Fruit fly (Drosophila melanogaster) whole organism, embryonic: Measurements from ENCODE around the gene rb.

Experiments used
- Adf1 ChIP-seq: fragments of 200-800 bp; sonication (Bioruptor generic); IDR thresholded peaks from 2 replicates; pipeline ENCODE4 v1.3.6; 2022; ENCODE audit warnings: missing biosample characterization, missing genetic modification characterization
- Asciz ChIP-seq: fragments of 200-800 bp; sonication (Bioruptor generic); optimal IDR thresholded peaks from 2 replicates; lab custom pipeline; 2017; ENCODE audit warnings: missing biosample characterization, mild to moderate bottlenecking, missing genetic modification characterization, missing genetic modification reagents
- Blimp-1 ChIP-seq: fragments of 200-800 bp; sonication (Bioruptor generic); optimal IDR thresholded peaks from 3 replicates; lab custom pipeline; 2018; ENCODE audit warnings: missing biosample characterization, missing genetic modification characterization, mild to moderate bottlenecking, moderate library complexity, missing genetic modification reagents
- BtbVII ChIP-seq: fragments of 200-800 bp; sonication (Bioruptor generic); optimal IDR thresholded peaks from 3 replicates; lab custom pipeline; 2017; ENCODE audit warnings: missing biosample characterization, mild to moderate bottlenecking, missing genetic modification characterization
- CG10321 ChIP-seq: fragments of 200-800 bp; sonication (Bioruptor generic); IDR thresholded peaks from 2 replicates; pipeline ENCODE4 v1.3.6; 2022; ENCODE audit warnings: missing biosample characterization, missing genetic modification characterization
- CG10979 ChIP-seq: fragments of 200-800 bp; sonication (Bioruptor generic); optimal IDR thresholded peaks from 2 replicates; lab custom pipeline; 2018; ENCODE audit warnings: missing biosample characterization, mild to moderate bottlenecking, missing genetic modification characterization, moderate library complexity
- CG11695 ChIP-seq: fragments of 200-800 bp; sonication (Bioruptor generic); IDR thresholded peaks from 3 replicates; pipeline ENCODE4 v1.3.6; 2022; ENCODE audit warnings: missing biosample characterization, missing genetic modification characterization
- CG12744 ChIP-seq: fragments of 200-800 bp; sonication (Bioruptor generic); optimal IDR thresholded peaks from 2 replicates; lab custom pipeline; 2016; ENCODE audit warnings: missing biosample characterization, missing genetic modification characterization
- CG13424 ChIP-seq: fragments of 200-800 bp; sonication (Bioruptor generic); optimal IDR thresholded peaks from 2 replicates; lab custom pipeline; 2019; ENCODE audit warnings: missing biosample characterization, mild to moderate bottlenecking, missing genetic modification characterization, moderate library complexity
- CG13894 ChIP-seq: fragments of 200-800 bp; sonication (Bioruptor generic); optimal IDR thresholded peaks from 3 replicates; lab custom pipeline; 2018; ENCODE audit warnings: missing biosample characterization, mild to moderate bottlenecking, missing genetic modification characterization, moderate library complexity
- CG14860 ChIP-seq: fragments of 200-800 bp; sonication (Bioruptor generic); IDR thresholded peaks from 3 replicates; pipeline ENCODE4 v1.3.6; 2022; ENCODE audit warnings: missing biosample characterization, missing genetic modification characterization; ENCODE audit not compliant: partially characterized antibody
- CG15269 ChIP-seq: fragments of 200-800 bp; sonication (Bioruptor generic); optimal IDR thresholded peaks from 2 replicates; lab custom pipeline; 2018; ENCODE audit warnings: missing biosample characterization, mild to moderate bottlenecking, missing genetic modification characterization, moderate library complexity
- CG15514 ChIP-seq: fragments of 200-800 bp; sonication (Bioruptor generic); optimal IDR thresholded peaks from 3 replicates; lab custom pipeline; 2017; ENCODE audit warnings: missing biosample characterization, missing genetic modification characterization, mild to moderate bottlenecking, moderate library complexity, missing genetic modification reagents
- CG15696 ChIP-seq: fragments of 200-800 bp; sonication (Bioruptor generic); optimal IDR thresholded peaks from 2 replicates; lab custom pipeline; 2019; ENCODE audit warnings: missing biosample characterization, mild to moderate bottlenecking, missing genetic modification characterization, moderate library complexity
- CG17361 ChIP-seq: fragments of 200-800 bp; sonication (Bioruptor generic); IDR thresholded peaks from 3 replicates; pipeline ENCODE4 v1.3.6; 2022; ENCODE audit warnings: missing biosample characterization, missing genetic modification characterization
- CG17829 ChIP-seq: fragments of 200-800 bp; optimal IDR thresholded peaks from 2 replicates; lab custom pipeline; 2019; ENCODE audit warnings: missing biosample characterization, mild to moderate bottlenecking, missing genetic modification characterization, moderate library complexity
- CG18262 ChIP-seq: fragments of 200-800 bp; optimal IDR thresholded peaks from 3 replicates; lab custom pipeline; 2019; ENCODE audit warnings: missing biosample characterization, mild to moderate bottlenecking, missing genetic modification characterization, moderate library complexity
- CG3838 ChIP-seq: fragments of 200-800 bp; sonication (Bioruptor generic); optimal IDR thresholded peaks from 3 replicates; lab custom pipeline; 2016; ENCODE audit warnings: missing biosample characterization, missing genetic modification characterization
- CG42726 ChIP-seq: fragments of 200-800 bp; sonication (Bioruptor generic); IDR thresholded peaks from 2 replicates; pipeline ENCODE4 v1.3.6; 2022; ENCODE audit warnings: missing biosample characterization, missing genetic modification characterization; ENCODE audit not compliant: partially characterized antibody
- CG6791 ChIP-seq: fragments of 200-800 bp; sonication (Bioruptor generic); IDR thresholded peaks from 3 replicates; pipeline ENCODE4 v1.3.6; 2022; ENCODE audit warnings: missing biosample characterization, missing genetic modification characterization; ENCODE audit not compliant: partially characterized antibody
- CG6813 ChIP-seq: fragments of 200-800 bp; sonication (Bioruptor generic); optimal IDR thresholded peaks from 2 replicates; lab custom pipeline; 2017; ENCODE audit warnings: missing biosample characterization, missing genetic modification characterization, mild to moderate bottlenecking, moderate library complexity, missing genetic modification reagents
- CG8281 ChIP-seq: fragments of 200-800 bp; sonication (Bioruptor generic); optimal IDR thresholded peaks from 2 replicates; lab custom pipeline; 2018; ENCODE audit warnings: missing biosample characterization, mild to moderate bottlenecking, missing genetic modification characterization, moderate library complexity
- CG8765 ChIP-seq: fragments of 200-800 bp; sonication (Bioruptor generic); IDR thresholded peaks from 2 replicates; pipeline ENCODE4 v1.3.6; 2022; ENCODE audit warnings: missing biosample characterization, missing genetic modification characterization
- CHES-1-like ChIP-seq: fragments of 200-800 bp; sonication (Bioruptor generic); optimal IDR thresholded peaks from 2 replicates; lab custom pipeline; 2016; ENCODE audit warnings: missing biosample characterization, missing genetic modification characterization
- CkIIα-i1 ChIP-seq: fragments of 200-800 bp; sonication (Bioruptor generic); IDR thresholded peaks from 2 replicates; pipeline ENCODE4 v1.3.6; 2022; ENCODE audit warnings: missing biosample characterization, missing genetic modification characterization
- CoRest ChIP-seq: fragments of 200-800 bp; sonication (Bioruptor generic); optimal IDR thresholded peaks from 3 replicates; lab custom pipeline; 2018; ENCODE audit warnings: missing biosample characterization, mild to moderate bottlenecking, missing genetic modification characterization, moderate library complexity
- Deaf1 ChIP-seq: fragments of 200-800 bp; optimal IDR thresholded peaks from 3 replicates; lab custom pipeline; 2019; ENCODE audit warnings: missing biosample characterization, mild to moderate bottlenecking, missing genetic modification characterization, moderate library complexity
- E2f1 ChIP-seq: fragments of 200-800 bp; sonication (Bioruptor generic); IDR thresholded peaks from 2 replicates; pipeline ENCODE4 v1.3.6; 2022; ENCODE audit warnings: missing biosample characterization, missing genetic modification characterization
- HLH3B ChIP-seq: fragments of 200-800 bp; sonication (Bioruptor generic); IDR thresholded peaks from 2 replicates; pipeline ENCODE4 v1.3.6; 2022; ENCODE audit warnings: missing biosample characterization, missing genetic modification characterization
- Hmx ChIP-seq: fragments of 200-800 bp; sonication (Bioruptor generic); optimal IDR thresholded peaks from 2 replicates; lab custom pipeline; 2016; ENCODE audit warnings: missing biosample characterization, missing genetic modification characterization
- Hr51 ChIP-seq, 2 experiments: fragments of 200-800 bp; sonication (Bioruptor generic); optimal IDR thresholded peaks; 2 replicates in 1 of 2; 3 replicates in 1 of 2; lab custom pipeline; 2016 to 2018; ENCODE audit warnings: missing biosample characterization in 2 of 2, missing genetic modification characterization in 2 of 2, mild to moderate bottlenecking in 1 of 2, moderate library complexity in 1 of 2
- MTF-1 ChIP-seq: fragments of 200-800 bp; sonication (Bioruptor generic); optimal IDR thresholded peaks from 2 replicates; lab custom pipeline; 2018; ENCODE audit warnings: missing biosample characterization, mild to moderate bottlenecking, missing genetic modification characterization, borderline replicate concordance
- Myb ChIP-seq: fragments of 200-800 bp; sonication (Bioruptor generic); optimal IDR thresholded peaks from 2 replicates; lab custom pipeline; 2016; ENCODE audit warnings: missing biosample characterization, missing genetic modification characterization
- Oli ChIP-seq: fragments of 200-800 bp; sonication (Bioruptor generic); optimal IDR thresholded peaks from 2 replicates; lab custom pipeline; 2018; ENCODE audit warnings: missing biosample characterization, mild to moderate bottlenecking, missing genetic modification characterization, moderate library complexity
- Optix ChIP-seq: fragments of 200-800 bp; sonication (Bioruptor generic); IDR thresholded peaks from 3 replicates; pipeline ENCODE4 v1.3.6; 2022; ENCODE audit warnings: missing biosample characterization, missing genetic modification characterization
- Xrp1 ChIP-seq: fragments of 200-800 bp; sonication (Bioruptor generic); IDR thresholded peaks from 2 replicates; pipeline ENCODE4 v1.3.6; 2022; ENCODE audit warnings: missing biosample characterization, missing genetic modification characterization
- chif ChIP-seq, 2 experiments: fragments of 200-800 bp; sonication (Bioruptor generic); optimal IDR thresholded peaks; 3 replicates each; lab custom pipeline; 2016; ENCODE audit warnings: missing biosample characterization in 2 of 2, missing genetic modification characterization in 2 of 2
- corto ChIP-seq: fragments of 200-800 bp; sonication (Bioruptor generic); optimal IDR thresholded peaks from 2 replicates; lab custom pipeline; 2016; ENCODE audit warnings: missing biosample characterization, mild to moderate bottlenecking, missing genetic modification characterization, moderate library complexity
- dmrt11E ChIP-seq: fragments of 200-800 bp; sonication (Bioruptor generic); optimal IDR thresholded peaks from 3 replicates; lab custom pipeline; 2018; ENCODE audit warnings: missing biosample characterization, mild to moderate bottlenecking, missing genetic modification characterization, moderate library complexity
- eve ChIP-seq, 2 experiments: fragments of >200 bp; optimal IDR thresholded peaks; 2 replicates each; lab custom pipeline; 2017; ENCODE audit warnings: missing biosample characterization in 2 of 2, missing genetic modification characterization in 2 of 2
- gsb-n ChIP-seq: fragments of 200-800 bp; sonication (Bioruptor generic); optimal IDR thresholded peaks from 3 replicates; lab custom pipeline; 2018; ENCODE audit warnings: missing biosample characterization, mild to moderate bottlenecking, missing genetic modification characterization
- her ChIP-seq: fragments of 200-800 bp; sonication (Bioruptor generic); optimal IDR thresholded peaks from 2 replicates; lab custom pipeline; 2016; ENCODE audit warnings: missing biosample characterization, missing genetic modification characterization
- jing ChIP-seq: fragments of 200-800 bp; sonication (Bioruptor generic); optimal IDR thresholded peaks from 2 replicates; lab custom pipeline; 2018; ENCODE audit warnings: missing biosample characterization, mild to moderate bottlenecking, missing genetic modification characterization
- ken ChIP-seq: fragments of 200-800 bp; sonication (Bioruptor generic); IDR thresholded peaks from 3 replicates; pipeline ENCODE4 v1.3.6; 2022; ENCODE audit warnings: missing biosample characterization, missing genetic modification characterization
- lola ChIP-seq, 3 experiments: fragments of >200 bp in 2 of 3; fragments of 200-800 bp in 1 of 3; sonication (Bioruptor generic) in 1 of 3; optimal IDR thresholded peaks; 2 replicates each; lab custom pipeline; 2017 to 2019; ENCODE audit warnings: missing biosample characterization in 3 of 3, missing genetic modification characterization in 3 of 3, mild to moderate bottlenecking in 1 of 3, moderate library complexity in 1 of 3
- org-1 ChIP-seq: fragments of 200-800 bp; sonication (Bioruptor generic); optimal IDR thresholded peaks from 2 replicates; lab custom pipeline; 2017; ENCODE audit warnings: missing biosample characterization, missing genetic modification characterization
- schlank ChIP-seq: fragments of 200-800 bp; sonication (Bioruptor generic); optimal IDR thresholded peaks from 2 replicates; lab custom pipeline; 2018; ENCODE audit warnings: missing biosample characterization, mild to moderate bottlenecking, missing genetic modification characterization
- slou ChIP-seq: fragments of 200-800 bp; sonication (Bioruptor generic); optimal IDR thresholded peaks from 3 replicates; lab custom pipeline; 2016; ENCODE audit warnings: missing biosample characterization, missing genetic modification characterization
- trem ChIP-seq: fragments of 200-800 bp; optimal IDR thresholded peaks from 3 replicates; lab custom pipeline; 2019; ENCODE audit warnings: missing biosample characterization, mild to moderate bottlenecking, missing genetic modification characterization, moderate library complexity
- usp ChIP-seq: fragments of >200 bp; optimal IDR thresholded peaks from 2 replicates; lab custom pipeline; 2017; ENCODE audit warnings: missing biosample characterization, missing genetic modification characterization

The rb gene

DNA sequence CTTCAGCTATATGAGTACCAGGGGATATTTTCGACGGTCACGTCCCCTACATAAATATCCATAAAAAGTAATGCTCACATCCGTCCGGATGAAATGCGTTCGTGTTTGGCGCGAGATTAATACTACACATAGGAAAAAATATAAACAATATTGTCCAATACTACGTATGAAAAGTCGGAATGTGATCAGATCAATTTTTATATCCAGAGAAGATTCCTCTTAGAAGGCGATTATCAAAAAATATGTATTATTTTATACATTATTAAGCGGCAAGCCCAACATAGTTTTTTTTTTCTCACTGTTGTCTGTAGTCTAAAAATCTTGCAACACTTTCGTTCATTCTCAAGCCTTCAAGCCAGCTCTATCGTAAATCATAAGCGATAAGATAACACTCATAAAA lies 33.5 kb upstream of the rb start (continued):
- peak in 1 of 2 experiments; percentile 47 for TF ChIP-seq chif (GFP tag; optimal IDR thresholded peaks at IDR 0.05; lab: Kevin White, UChicago)
- no peak for TF ChIP-seq her (GFP tag; lab: Kevin White, UChicago)
- TF ChIP-seq CG13424 (tag; lab: Kevin White, UChicago), result peak; percentile 25
- no peak for TF ChIP-seq Myb (GFP tag; lab: Kevin White, UChicago)
- no peak for TF ChIP-seq schlank
- TF ChIP-seq CG18262, result peak; percentile 55
- TF ChIP-seq CG10321, result no peak
- peak; percentile 42 for TF ChIP-seq Blimp-1 (GFP tag; lab: Kevin White, UChicago)
- no peak for TF ChIP-seq CHES-1-like (GFP tag; lab: Kevin White, UChicago)
- TF ChIP-seq Optix (GFP tag; lab: Robert Waterston, UW), result no peak
- TF ChIP-seq CG42726 (GFP tag; lab: Robert Waterston, UW), result no peak
- TF ChIP-seq CkIIα-i1 (GFP tag; lab: Robert Waterston, UW), result no peak
- TF ChIP-seq CG17829 (tag; lab: Kevin White, UChicago), result peak; percentile 23
- TF ChIP-seq gsb-n (tag; lab: Kevin White, UChicago), result no peak
- TF ChIP-seq BtbVII (GFP tag; lab: Kevin White, UChicago), result no peak
- no peak for TF ChIP-seq MTF-1 (GFP tag; lab: Kevin White, UChicago)
- TF ChIP-seq Deaf1 (tag; lab: Kevin White, UChicago), result no peak
- peak in 1 of 2 experiments; percentile 23 for TF ChIP-seq eve (GFP tag; optimal IDR thresholded peaks at IDR 0.05; lab: Kevin White, UChicago)
- TF ChIP-seq CG3838 (GFP tag; lab: Kevin White, UChicago), result no peak
- peak; percentile 61 for TF ChIP-seq CG10979 (tag; lab: Kevin White, UChicago)
- TF ChIP-seq CG15514 (GFP tag; lab: Kevin White, UChicago), result no peak
- TF ChIP-seq lola (GFP tag; optimal IDR thresholded peaks at IDR 0.05; lab: Kevin White, UChicago), result peak in 1 of 3 experiments; percentile 47
- TF ChIP-seq Oli (tag; lab: Kevin White, UChicago), result peak; percentile 28
- TF ChIP-seq CG11695 (GFP tag; lab: Robert Waterston, UW), result no peak
- no peak for TF ChIP-seq jing
- peak; percentile 25; the same call in 1 of the 2 replicates for TF ChIP-seq CG8765 (GFP tag; lab: Robert Waterston, UW)
- TF ChIP-seq Xrp1 (GFP tag; lab: Robert Waterston, UW), result peak; percentile 57; the same call in 1 of the 2 replicates
- no peak for TF ChIP-seq E2f1 (GFP tag; lab: Robert Waterston, UW)
- no peak for TF ChIP-seq CG8281
- no peak for TF ChIP-seq CG6791 (GFP tag; lab: Robert Waterston, UW)
- TF ChIP-seq CG15696 (tag; lab: Kevin White, UChicago), result peak; percentile 57
- TF ChIP-seq Hr51 (GFP tag; optimal IDR thresholded peaks at IDR 0.05; lab: Kevin White, UChicago), result peak in 1 of 2 experiments; percentile 22
- peak; percentile 72 for TF ChIP-seq dmrt11E (tag; lab: Kevin White, UChicago)
- peak; percentile 31 for TF ChIP-seq trem (tag; lab: Kevin White, UChicago)
- TF ChIP-seq CG17361 (GFP tag; lab: Robert Waterston, UW), result peak; percentile 41; the same call in 2 of the 3 replicates
- TF ChIP-seq ken (GFP tag; lab: Robert Waterston, UW), result no peak
- no peak for TF ChIP-seq org-1 (GFP tag; lab: Kevin White, UChicago)
- TF ChIP-seq CG15269 (tag; lab: Kevin White, UChicago), result no peak
- no peak for TF ChIP-seq corto (GFP tag; lab: Kevin White, UChicago)
- no peak for TF ChIP-seq Adf1 (GFP tag; lab: Robert Waterston, UW)
- TF ChIP-seq Asciz (GFP tag; lab: Kevin White, UChicago), result peak; percentile 10
- no peak for TF ChIP-seq HLH3B (GFP tag; lab: Robert Waterston, UW)
- no peak for TF ChIP-seq slou
- peak; percentile 23 for TF ChIP-seq CoRest (tag; lab: Kevin White, UChicago)
- no peak for TF ChIP-seq CG6813 (GFP tag; lab: Kevin White, UChicago)
- no peak for TF ChIP-seq CG12744 (GFP tag; lab: Kevin White, UChicago)
- no peak for TF ChIP-seq Hmx (GFP tag; lab: Kevin White, UChicago)
- TF ChIP-seq CG14860 (GFP tag; lab: Robert Waterston, UW), result no peak
- no peak for TF ChIP-seq CG13894
- TF ChIP-seq usp (GFP tag; lab: Kevin White, UChicago), result no peak
